Worm (Caenorhabditis elegans) whole organism, late embryonic: ENCODE measurements around the gene W04E12.3.
A peak's percentile ranks its signal among the peaks of the same experiment; 100 is the strongest.

ENCODE experiments used
- C08G9.2 ChIP-seq: sonication (generic microtip); optimal IDR thresholded peaks from 2 replicates; lab custom pipeline; 2016; ENCODE audit warnings: mild to moderate bottlenecking, missing genetic modification characterization, moderate library complexity, missing compliant biosample characterization
- C38D4.7 ChIP-seq: fragments of 200-800 bp; sonication (Bioruptor generic); optimal IDR thresholded peaks from 2 replicates; lab custom pipeline; 2018; ENCODE audit warnings: mild to moderate bottlenecking, missing genetic modification characterization, moderate library complexity, missing compliant biosample characterization
- K02D7.2 ChIP-seq: sonication (generic microtip); optimal IDR thresholded peaks from 2 replicates; lab custom pipeline; 2017; ENCODE audit warnings: mild to moderate bottlenecking, missing genetic modification characterization, missing compliant biosample characterization
- K09A11.1 ChIP-seq: sonication (generic microtip); optimal IDR thresholded peaks from 2 replicates; lab custom pipeline; 2017; ENCODE audit warnings: antibody characterized with exemption, mild to moderate bottlenecking, missing genetic modification characterization, missing compliant biosample characterization; ENCODE audit not compliant: insufficient read depth
- T23F11.4 ChIP-seq: fragments of 200-800 bp; sonication (Bioruptor generic); optimal IDR thresholded peaks from 2 replicates; lab custom pipeline; 2018; ENCODE audit warnings: mild to moderate bottlenecking, missing genetic modification characterization, missing compliant biosample characterization
- ama-1 ChIP-seq: fragments of 150-350 bp; optimal IDR thresholded peaks from 2 replicates; lab custom pipeline; 2014
- ceh-18 ChIP-seq: sonication (generic microtip); optimal IDR thresholded peaks from 2 replicates; lab custom pipeline; 2016; ENCODE audit warnings: missing genetic modification characterization, missing compliant biosample characterization
- ceh-19 ChIP-seq: fragments of 200-800 bp; sonication (Bioruptor generic); optimal IDR thresholded peaks from 2 replicates; lab custom pipeline; 2018; ENCODE audit warnings: mild to moderate bottlenecking, missing genetic modification characterization, missing compliant biosample characterization
- ceh-22 ChIP-seq: sonication (generic microtip); optimal IDR thresholded peaks from 2 replicates; lab custom pipeline; 2017; ENCODE audit warnings: missing biosample characterization, missing genetic modification characterization
- ceh-30 ChIP-seq: fragments of 150-350 bp; optimal IDR thresholded peaks from 2 replicates; lab custom pipeline; 2014; ENCODE audit warnings: missing biosample characterization, missing genetic modification characterization
- ceh-48 ChIP-seq: sonication (generic microtip); optimal IDR thresholded peaks from 2 replicates; lab custom pipeline; 2016; ENCODE audit warnings: missing genetic modification characterization, inconsistent platforms, missing compliant biosample characterization
- ceh-6 ChIP-seq: fragments of 200-800 bp; sonication (Bioruptor generic); optimal IDR thresholded peaks from 2 replicates; lab custom pipeline; 2018; ENCODE audit warnings: mild to moderate bottlenecking, missing genetic modification characterization, missing compliant biosample characterization
- ceh-9 ChIP-seq: sonication (generic microtip); optimal IDR thresholded peaks from 2 replicates; lab custom pipeline; 2016; ENCODE audit warnings: mild to moderate bottlenecking, missing genetic modification characterization, inconsistent platforms, missing compliant biosample characterization
- che-1 ChIP-seq: sonication (generic microtip); optimal IDR thresholded peaks from 2 replicates; lab custom pipeline; 2016; ENCODE audit warnings: mild to moderate bottlenecking, missing genetic modification characterization, missing compliant biosample characterization
- dmd-4 ChIP-seq: sonication (generic microtip); optimal IDR thresholded peaks from 2 replicates; lab custom pipeline; 2016; ENCODE audit warnings: borderline replicate concordance, missing genetic modification characterization, missing compliant biosample characterization
- dve-1 ChIP-seq: sonication (generic microtip); optimal IDR thresholded peaks from 2 replicates; lab custom pipeline; 2017; ENCODE audit warnings: antibody characterized with exemption, mild to moderate bottlenecking, missing genetic modification characterization, missing compliant biosample characterization
- elt-2 ChIP-seq: sonication (generic microtip); optimal IDR thresholded peaks from 2 replicates; lab custom pipeline; 2016; ENCODE audit warnings: missing genetic modification reagents, missing genetic modification characterization, missing compliant biosample characterization
- ets-4 ChIP-seq: sonication (generic microtip); optimal IDR thresholded peaks from 2 replicates; lab custom pipeline; 2016; ENCODE audit warnings: missing genetic modification characterization, missing compliant biosample characterization
- eyg-1 ChIP-seq: sonication (generic microtip); optimal IDR thresholded peaks from 2 replicates; lab custom pipeline; 2016; ENCODE audit warnings: missing genotype, missing genetic modification characterization, missing compliant biosample characterization
- fkh-10 ChIP-seq: fragments of 150-350 bp; optimal IDR thresholded peaks from 2 replicates; lab custom pipeline; 2014; ENCODE audit warnings: missing biosample characterization, missing genetic modification reagents, missing genetic modification characterization
- fkh-6 ChIP-seq: sonication (generic microtip); optimal IDR thresholded peaks from 2 replicates; lab custom pipeline; 2016; ENCODE audit warnings: missing genetic modification characterization, missing compliant biosample characterization
- hlh-13 ChIP-seq: fragments of 200-800 bp; sonication (Bioruptor generic); optimal IDR thresholded peaks from 2 replicates; lab custom pipeline; 2018; ENCODE audit warnings: mild to moderate bottlenecking, missing genetic modification characterization, missing compliant biosample characterization
- hlh-15 ChIP-seq: sonication (generic microtip); optimal IDR thresholded peaks from 2 replicates; lab custom pipeline; 2016; ENCODE audit warnings: missing genetic modification characterization, missing compliant biosample characterization
- hlh-30 ChIP-seq: sonication (generic microtip); optimal IDR thresholded peaks from 2 replicates; lab custom pipeline; 2017; ENCODE audit warnings: antibody characterized with exemption, missing genetic modification characterization, missing compliant biosample characterization; ENCODE audit not compliant: insufficient read depth
- lim-6 ChIP-seq: sonication (generic microtip); optimal IDR thresholded peaks from 2 replicates; lab custom pipeline; 2016; ENCODE audit warnings: missing genetic modification characterization, missing compliant biosample characterization
- lin-11 ChIP-seq: fragments of 200-800 bp; sonication (Bioruptor generic); optimal IDR thresholded peaks from 2 replicates; lab custom pipeline; 2018; ENCODE audit warnings: mild to moderate bottlenecking, missing genetic modification characterization, missing compliant biosample characterization
- nfya-1 ChIP-seq: sonication (generic microtip); optimal IDR thresholded peaks from 2 replicates; lab custom pipeline; 2017; ENCODE audit warnings: missing genetic modification characterization, mild to moderate bottlenecking, missing compliant biosample characterization, antibody characterized with exemption, moderate library complexity
- odd-2 ChIP-seq: sonication (generic microtip); optimal IDR thresholded peaks from 2 replicates; lab custom pipeline; 2017; ENCODE audit warnings: antibody characterized with exemption, mild to moderate bottlenecking, missing genetic modification characterization, missing compliant biosample characterization
- pag-3 ChIP-seq: sonication (generic microtip); optimal IDR thresholded peaks from 2 replicates; lab custom pipeline; 2016; ENCODE audit warnings: missing compliant biosample characterization, missing genetic modification characterization, borderline replicate concordance
- pax-1 ChIP-seq: fragments of 150-350 bp; optimal IDR thresholded peaks from 2 replicates; lab custom pipeline; 2014; ENCODE audit warnings: missing biosample characterization, missing genetic modification characterization
- pha-2 ChIP-seq: sonication (generic microtip); optimal IDR thresholded peaks from 2 replicates; lab custom pipeline; 2017; ENCODE audit warnings: mild to moderate bottlenecking, missing genetic modification characterization, missing compliant biosample characterization
- pqm-1 ChIP-seq: sonication (generic microtip); optimal IDR thresholded peaks from 2 replicates; lab custom pipeline; 2016; ENCODE audit warnings: missing genetic modification characterization, missing compliant biosample characterization
- pros-1 ChIP-seq: fragments of 150-350 bp; optimal IDR thresholded peaks from 2 replicates; lab custom pipeline; 2014; ENCODE audit warnings: missing biosample characterization, missing genetic modification reagents, missing genetic modification characterization
- rnt-1 ChIP-seq: sonication (generic microtip); optimal IDR thresholded peaks from 2 replicates; lab custom pipeline; 2016; ENCODE audit warnings: missing genetic modification characterization, missing compliant biosample characterization
- sdc-2 ChIP-seq: sonication (generic microtip); optimal IDR thresholded peaks from 2 replicates; lab custom pipeline; 2016; ENCODE audit warnings: missing genotype, missing genetic modification characterization, missing compliant biosample characterization
- sox-2 ChIP-seq: fragments of 200-800 bp; sonication (Bioruptor generic); IDR thresholded peaks from 2 replicates; pipeline ENCODE4 v1.3.6; 2022; ENCODE audit warnings: missing genetic modification reagents, missing genetic modification characterization, missing compliant biosample characterization
- tbx-2 ChIP-seq: sonication (generic microtip); optimal IDR thresholded peaks from 2 replicates; lab custom pipeline; 2016; ENCODE audit warnings: missing genetic modification characterization, missing compliant biosample characterization
- tbx-7 ChIP-seq: sonication (generic microtip); optimal IDR thresholded peaks from 2 replicates; lab custom pipeline; 2016; ENCODE audit warnings: missing genotype, missing genetic modification characterization, missing compliant biosample characterization
- unc-3 ChIP-seq, 2 experiments: fragments of 200-800 bp in 1 of 2; sonication (Bioruptor generic) in 1 of 2; sonication (generic microtip) in 1 of 2; conservative IDR thresholded peaks in 1 of 2; optimal IDR thresholded peaks in 1 of 2; 2 replicates each; pipeline versions ENCODE4 v1.3.6 to Lab custom; 2016 to 2022; ENCODE audit warnings: missing compliant biosample characterization in 2 of 2, missing genetic modification characterization in 2 of 2, missing genetic modification reagents in 1 of 2
- unc-55 ChIP-seq: sonication (generic microtip); optimal IDR thresholded peaks from 2 replicates; lab custom pipeline; 2017; ENCODE audit warnings: missing biosample characterization, missing genetic modification reagents, missing genetic modification characterization
- zip-5 ChIP-seq: sonication (generic microtip); optimal IDR thresholded peaks from 2 replicates; lab custom pipeline; 2016; ENCODE audit warnings: missing genetic modification characterization, missing compliant biosample characterization
- ztf-16 ChIP-seq: sonication (generic microtip); optimal IDR thresholded peaks from 2 replicates; lab custom pipeline; 2017; ENCODE audit warnings: missing genetic modification characterization, missing compliant biosample characterization

Gene W04E12.3

ce11 chrV:19722881-19723280 is 18.9 kb upstream of the W04E12.3 start (continued):
- TF ChIP-seq ama-1 (no peak), ets-4 (no peak), sdc-2 (peak; percentile 34), fkh-6 (tag; lab: Kevin White, UChicago) (peak; percentile 19), pax-1 (tag; lab: Kevin White, UChicago) (no peak), odd-2 (tag; lab: Kevin White, UChicago) (no peak), sox-2 (peak; percentile 51), ceh-18 (no peak), pqm-1 (no peak), pag-3 (tag; lab: Kevin White, UChicago) (peak; percentile 23), unc-3 (GFP tag; conservative IDR thresholded peaks at IDR 0.05; lab: Robert Waterston, UW) (peak; percentile 52; the same call in 1 of the 2 replicates), unc-3 (tag; optimal IDR thresholded peaks at IDR 0.05; lab: Kevin White, UChicago) (peak; percentile 78), zip-5 (peak; percentile 5), K09A11.1 (tag; lab: Kevin White, UChicago) (peak; percentile 64), fkh-10 (GFP tag; lab: Kevin White, UChicago) (no peak), lin-11 (tag; lab: Kevin White, UChicago) (peak; percentile 48), ceh-6 (GFP tag; lab: Kevin White, UChicago) (peak; percentile 72), pros-1 (tag; lab: Kevin White, UChicago) (no peak), hlh-30 (tag; lab: Kevin White, UChicago) (no peak), che-1 (tag; lab: Kevin White, UChicago) (peak; percentile 52)

- TF ChIP-seq C38D4.7 (GFP tag; lab: Kevin White, UChicago) (no peak), ceh-48 (tag; lab: Kevin White, UChicago) (no peak), elt-2 (tag; lab: Kevin White, UChicago) (no peak), T23F11.4 (GFP tag; lab: Kevin White, UChicago) (no peak), ceh-19 (no peak), tbx-7 (no peak), ceh-6 (GFP tag; lab: Kevin White, UChicago) (no peak)
These were observed 17.2 kb upstream of the W04E12.3 start for ce11 chrV:19724589-19724988.

DNA sequence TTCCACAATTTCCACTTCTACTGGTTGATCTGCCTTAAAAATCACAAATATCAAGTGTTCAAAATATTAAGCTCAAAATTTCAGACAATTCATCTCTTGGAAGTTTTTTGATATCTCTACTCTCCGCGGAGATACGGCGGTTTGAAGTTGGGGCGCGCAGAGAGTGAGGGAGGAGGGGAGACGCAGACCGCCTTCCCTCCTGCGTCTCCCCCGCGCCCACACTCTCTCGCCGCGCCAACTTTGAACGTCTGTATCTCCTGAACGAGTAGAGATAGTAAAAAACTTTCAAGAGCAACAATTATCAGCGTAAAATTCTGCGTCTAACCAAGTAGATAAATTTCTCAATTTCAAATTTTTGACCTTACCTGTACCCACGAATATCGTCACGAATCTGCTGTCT is 13.8 kb upstream of the W04E12.3 start:
- TF ChIP-seq unc-55 (GFP tag; lab: Kevin White, UChicago) (no peak), sdc-2 (no peak), ztf-16 (no peak), hlh-15 (tag; lab: Kevin White, UChicago) (no peak), rnt-1 (tag; lab: Kevin White, UChicago) (no peak), elt-2 (tag; lab: Kevin White, UChicago) (no peak)

DNA sequence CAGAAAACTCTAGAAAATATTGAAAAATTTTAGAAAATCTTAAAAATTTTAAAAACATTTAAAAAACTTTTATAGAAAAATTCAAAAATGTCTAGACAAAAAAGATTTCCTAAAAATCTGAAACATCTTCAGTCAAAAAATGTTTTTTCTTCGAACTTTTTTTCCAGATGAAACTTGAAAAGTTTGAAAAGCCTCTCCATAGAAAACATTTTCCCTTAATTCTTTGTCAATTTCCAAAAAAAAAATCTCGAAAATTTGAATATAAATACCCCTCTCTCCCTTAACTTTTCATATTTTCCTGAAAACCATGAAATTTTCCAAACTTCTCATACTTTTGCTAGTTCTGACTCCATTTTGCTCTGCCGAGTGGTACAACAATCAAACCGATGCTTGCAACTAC is 13.0 kb upstream of the W04E12.3 start, which contains the start of gene Y116F11A.3:
Gene Y116F11A.3 (plus strand): TSS at position 301 of the 400 bp plus-strand sequence.
- no peak for TF ChIP-seq dve-1 (tag; lab: Kevin White, UChicago)
- no peak for TF ChIP-seq T23F11.4 (GFP tag; lab: Kevin White, UChicago)
- TF ChIP-seq C08G9.2 (tag; lab: Kevin White, UChicago) = no peak
- no peak for TF ChIP-seq tbx-2
- TF ChIP-seq nfya-1 = no peak
- no peak for TF ChIP-seq lim-6
- TF ChIP-seq ceh-18 = no peak
- no peak for TF ChIP-seq ceh-9
- TF ChIP-seq fkh-10 (GFP tag; lab: Kevin White, UChicago) = no peak
- no peak for TF ChIP-seq sdc-2
- no peak for TF ChIP-seq pha-2 (tag; lab: Kevin White, UChicago)
- no peak for TF ChIP-seq ama-1
- no peak for TF ChIP-seq ceh-30 (tag; lab: Kevin White, UChicago)
- no peak for TF ChIP-seq hlh-13 (GFP tag; lab: Kevin White, UChicago)
- no peak for TF ChIP-seq dmd-4 (tag; lab: Kevin White, UChicago)
- TF ChIP-seq pqm-1 = no peak
- TF ChIP-seq K02D7.2 (tag; lab: Kevin White, UChicago) = no peak
- no peak for TF ChIP-seq ztf-16
- TF ChIP-seq eyg-1 (tag; lab: Kevin White, UChicago) = no peak
- TF ChIP-seq ceh-22 (tag; lab: Kevin White, UChicago) = no peak
